Fruit fly (Drosophila melanogaster) whole organism, wandering third instar larva: ENCODE data around the gene Sirt4.

ENCODE experiments used
- Dfd ChIP-seq: fragments of >200 bp; optimal IDR thresholded peaks from 2 replicates; lab custom pipeline; 2017; ENCODE audit warnings: missing biosample characterization, missing genetic modification characterization
- Dif ChIP-seq: fragments of 200-275, 200-300 bp; sonication (Bioruptor generic); optimal IDR thresholded peaks from 2 replicates; lab custom pipeline; 2018; ENCODE audit warnings: missing biosample characterization, missing genetic modification characterization; ENCODE audit not compliant: partially characterized antibody
- HLH106 ChIP-seq: fragments of 200-800 bp; optimal IDR thresholded peaks from 3 replicates; lab custom pipeline; 2019; ENCODE audit warnings: missing biosample characterization, mild to moderate bottlenecking, missing genetic modification characterization, moderate library complexity
- Hr78 ChIP-seq: fragments of >200 bp; optimal IDR thresholded peaks from 2 replicates; lab custom pipeline; 2017; ENCODE audit warnings: missing biosample characterization, missing genetic modification characterization
- Jra ChIP-seq: sonication (Bioruptor generic); optimal IDR thresholded peaks from 2 replicates; lab custom pipeline; 2016; ENCODE audit warnings: missing biosample characterization, missing genetic modification characterization
- Mio ChIP-seq: sonication (Bioruptor generic); optimal IDR thresholded peaks from 2 replicates; lab custom pipeline; 2016; ENCODE audit warnings: missing biosample characterization, missing genetic modification characterization
- Myc ChIP-seq: fragments of >200 bp; optimal IDR thresholded peaks from 2 replicates; lab custom pipeline; 2017
- N ChIP-seq: fragments of >200 bp; optimal IDR thresholded peaks from 2 replicates; lab custom pipeline; 2018; ENCODE audit warnings: missing biosample characterization, missing external identifiers, missing genetic modification characterization
- OdsH ChIP-seq: fragments of 200-800 bp; sonication (Bioruptor generic); optimal IDR thresholded peaks from 2 replicates; lab custom pipeline; 2016; ENCODE audit warnings: missing biosample characterization, mild to moderate bottlenecking, missing genetic modification characterization
- Rel ChIP-seq, 2 experiments: fragments of 200-800 bp; sonication (Bioruptor generic) in 1 of 2; optimal IDR thresholded peaks; 2 replicates in 1 of 2; 3 replicates in 1 of 2; lab custom pipeline; 2016 to 2019; ENCODE audit warnings: mild to moderate bottlenecking in 2 of 2, missing biosample characterization in 2 of 2, missing genetic modification characterization in 2 of 2, moderate library complexity in 1 of 2
- Sp1 ChIP-seq: fragments of 200-800 bp; sonication (Bioruptor generic); optimal IDR thresholded peaks from 3 replicates; lab custom pipeline; 2019; ENCODE audit warnings: missing biosample characterization, mild to moderate bottlenecking, missing genetic modification characterization, moderate library complexity
- Vsx2 ChIP-seq: fragments of 200-300, 225-300 bp; sonication (Bioruptor generic); optimal IDR thresholded peaks from 2 replicates; lab custom pipeline; 2018; ENCODE audit warnings: missing biosample characterization, missing genetic modification characterization; ENCODE audit not compliant: partially characterized antibody
- br ChIP-seq: fragments of 200-800 bp; sonication (Bioruptor generic); optimal IDR thresholded peaks from 2 replicates; lab custom pipeline; 2016; ENCODE audit warnings: missing biosample characterization, missing genetic modification characterization
- brk ChIP-seq: fragments of 200-800 bp; sonication (Bioruptor generic); optimal IDR thresholded peaks from 2 replicates; lab custom pipeline; 2016; ENCODE audit warnings: missing biosample characterization, mild to moderate bottlenecking, missing genetic modification characterization
- dl ChIP-seq, 2 experiments: fragments of 175-275, 200-275 bp in 1 of 2; fragments of 200-275 bp in 1 of 2; sonication (Bioruptor generic); optimal IDR thresholded peaks; lab custom pipeline; 2018; ENCODE audit warnings: mild to moderate bottlenecking in 2 of 2, missing biosample characterization in 2 of 2, missing genetic modification characterization in 2 of 2, moderate library complexity in 2 of 2; ENCODE audit not compliant: partially characterized antibody in 2 of 2, insufficient read depth in 1 of 2
- dsf ChIP-seq: sonication (Bioruptor generic); optimal IDR thresholded peaks from 2 replicates; lab custom pipeline; 2016; ENCODE audit warnings: missing biosample characterization, missing genetic modification characterization, borderline replicate concordance
- ey ChIP-seq: fragments of 200-800 bp; sonication (Bioruptor generic); optimal IDR thresholded peaks from 2 replicates; lab custom pipeline; 2016; ENCODE audit warnings: missing biosample characterization, missing genetic modification characterization
- foxo ChIP-seq, 2 experiments: fragments of 200-800 bp; sonication (Bioruptor generic); optimal IDR thresholded peaks; 2 replicates in 1 of 2; 3 replicates in 1 of 2; lab custom pipeline; 2016 to 2017; ENCODE audit warnings: missing biosample characterization in 2 of 2, missing genetic modification characterization in 2 of 2
- fru ChIP-seq: fragments of 200-800 bp; sonication (Bioruptor generic); optimal IDR thresholded peaks from 3 replicates; lab custom pipeline; 2016; ENCODE audit warnings: missing biosample characterization, mild to moderate bottlenecking, missing genetic modification characterization
- h ChIP-seq: fragments of 200-800 bp; sonication (Bioruptor generic); optimal IDR thresholded peaks from 3 replicates; lab custom pipeline; 2016; ENCODE audit warnings: missing biosample characterization, mild to moderate bottlenecking, missing genetic modification characterization
- lola ChIP-seq: fragments of >200 bp; optimal IDR thresholded peaks from 2 replicates; lab custom pipeline; 2017; ENCODE audit warnings: missing biosample characterization, missing genetic modification characterization
- pan ChIP-seq: fragments of >200 bp; optimal IDR thresholded peaks from 2 replicates; lab custom pipeline; 2017
- psq ChIP-seq: fragments of 200-800 bp; sonication (Bioruptor generic); optimal IDR thresholded peaks from 3 replicates; lab custom pipeline; 2017; ENCODE audit warnings: missing biosample characterization, mild to moderate bottlenecking, missing genetic modification characterization, moderate library complexity
- rgr ChIP-seq: fragments of 200-800 bp; sonication (Bioruptor generic); optimal IDR thresholded peaks from 3 replicates; lab custom pipeline; 2016; ENCODE audit warnings: missing biosample characterization, mild to moderate bottlenecking, missing genetic modification characterization
- sage ChIP-seq: fragments of 200-800 bp; sonication (Bioruptor generic); optimal IDR thresholded peaks from 2 replicates; lab custom pipeline; 2016; ENCODE audit warnings: missing biosample characterization, mild to moderate bottlenecking, missing genetic modification characterization
- sv ChIP-seq: fragments of 200-800 bp; sonication (Bioruptor generic); optimal IDR thresholded peaks from 3 replicates; lab custom pipeline; 2016; ENCODE audit warnings: missing biosample characterization, missing genetic modification characterization
- tai ChIP-seq: sonication (Bioruptor generic); optimal IDR thresholded peaks from 2 replicates; lab custom pipeline; 2016; ENCODE audit warnings: missing biosample characterization, missing genetic modification characterization
- usp ChIP-seq: fragments of >200 bp; optimal IDR thresholded peaks from 2 replicates; lab custom pipeline; 2017; ENCODE audit warnings: missing biosample characterization, missing genetic modification characterization
- woc ChIP-seq: sonication (Bioruptor generic); optimal IDR thresholded peaks from 2 replicates; lab custom pipeline; 2016; ENCODE audit warnings: missing biosample characterization, mild to moderate bottlenecking, missing genetic modification characterization

Gene Sirt4

dm6 chrX:5712966-5713365 lies 47.2 kb upstream of the Sirt4 start:
- TF ChIP-seq Myc (lab: Kevin White, UChicago) (no peak), foxo (GFP tag; optimal IDR thresholded peaks at IDR 0.05; lab: Kevin White, UChicago) (no peak), sage (no peak), OdsH (GFP tag; lab: Kevin White, UChicago) (no peak)

DNA sequence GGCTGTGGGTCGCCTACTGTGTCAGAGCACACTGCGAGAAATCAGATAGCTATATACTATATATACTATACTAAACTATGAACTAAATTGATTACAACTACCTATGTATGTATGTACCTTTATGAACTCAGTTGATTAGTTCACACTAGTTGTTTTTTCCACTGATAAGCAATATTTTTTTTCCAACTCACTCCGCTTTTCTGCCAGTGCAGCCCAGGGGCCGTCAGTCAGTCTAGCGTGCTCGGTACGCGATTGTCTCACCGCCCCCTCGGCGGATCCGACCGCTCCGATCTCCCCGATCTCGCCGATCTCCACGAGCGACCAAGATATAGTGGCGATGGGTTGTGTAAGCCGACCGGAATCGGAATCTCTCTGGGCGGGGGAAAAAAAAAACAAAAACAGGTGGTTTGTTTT lies 40.2 kb upstream of the Sirt4 start:
- peak; percentile 8 for TF ChIP-seq ey (GFP tag; lab: Kevin White, UChicago)
- TF ChIP-seq usp: no peak
- no peak for TF ChIP-seq Vsx2 (GFP tag; lab: Kevin White, UChicago)
- no peak for TF ChIP-seq tai
- TF ChIP-seq br (GFP tag; lab: Kevin White, UChicago): no peak
- TF ChIP-seq Mio (GFP tag; lab: Kevin White, UChicago): no peak
- TF ChIP-seq sv (GFP tag; lab: Kevin White, UChicago): peak; percentile 67
- no peak for TF ChIP-seq psq (GFP tag; lab: Kevin White, UChicago)
- TF ChIP-seq h (GFP tag; lab: Kevin White, UChicago): peak; percentile 53
- TF ChIP-seq pan: no peak
- no peak for TF ChIP-seq Jra (GFP tag; lab: Kevin White, UChicago)
- TF ChIP-seq fru: no peak
- peak in 1 of 2 experiments; percentile 40 for TF ChIP-seq foxo (GFP tag; optimal IDR thresholded peaks at IDR 0.05; lab: Kevin White, UChicago)
- TF ChIP-seq rgr (GFP tag; lab: Kevin White, UChicago): no peak
- TF ChIP-seq woc: no peak
- peak; percentile 4 for TF ChIP-seq HLH106 (tag; lab: Kevin White, UChicago)
- TF ChIP-seq Rel (GFP tag; optimal IDR thresholded peaks at IDR 0.05; lab: Kevin White, UChicago): no peak
- no peak for TF ChIP-seq Rel (tag; optimal IDR thresholded peaks at IDR 0.05; lab: Kevin White, UChicago)

DNA sequence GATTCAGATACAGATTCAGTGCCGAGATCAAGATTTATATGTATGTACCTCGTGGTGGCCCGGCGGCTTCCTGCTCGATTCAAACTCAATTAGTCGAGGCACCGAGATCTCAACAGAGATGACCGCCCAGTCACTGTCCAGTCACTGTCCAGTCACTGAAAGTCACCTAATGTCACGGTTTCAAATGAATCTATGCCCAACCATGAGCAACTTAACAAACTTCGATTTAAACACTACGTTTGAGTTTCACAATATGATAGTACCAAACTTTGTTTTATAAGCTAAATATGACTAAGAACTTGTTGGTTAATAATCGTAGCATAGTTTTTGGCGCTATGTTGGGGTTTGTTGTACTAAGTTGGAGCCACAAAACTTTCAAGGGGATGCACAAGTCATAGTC lies 39.4 kb upstream of the Sirt4 start:
- TF ChIP-seq OdsH (GFP tag; lab: Kevin White, UChicago) (no peak), Dfd (GFP tag; lab: Kevin White, UChicago) (no peak), brk (GFP tag; lab: Kevin White, UChicago) (no peak), Dif (GFP tag; lab: Kevin White, UChicago) (no peak), N (GFP tag; lab: Kevin White, UChicago) (no peak), lola (GFP tag; lab: Kevin White, UChicago) (no peak), Hr78 (GFP tag; lab: Kevin White, UChicago) (no peak), Vsx2 (GFP tag; lab: Kevin White, UChicago) (no peak), dsf (GFP tag; lab: Kevin White, UChicago) (no peak), Sp1 (no peak)

DNA sequence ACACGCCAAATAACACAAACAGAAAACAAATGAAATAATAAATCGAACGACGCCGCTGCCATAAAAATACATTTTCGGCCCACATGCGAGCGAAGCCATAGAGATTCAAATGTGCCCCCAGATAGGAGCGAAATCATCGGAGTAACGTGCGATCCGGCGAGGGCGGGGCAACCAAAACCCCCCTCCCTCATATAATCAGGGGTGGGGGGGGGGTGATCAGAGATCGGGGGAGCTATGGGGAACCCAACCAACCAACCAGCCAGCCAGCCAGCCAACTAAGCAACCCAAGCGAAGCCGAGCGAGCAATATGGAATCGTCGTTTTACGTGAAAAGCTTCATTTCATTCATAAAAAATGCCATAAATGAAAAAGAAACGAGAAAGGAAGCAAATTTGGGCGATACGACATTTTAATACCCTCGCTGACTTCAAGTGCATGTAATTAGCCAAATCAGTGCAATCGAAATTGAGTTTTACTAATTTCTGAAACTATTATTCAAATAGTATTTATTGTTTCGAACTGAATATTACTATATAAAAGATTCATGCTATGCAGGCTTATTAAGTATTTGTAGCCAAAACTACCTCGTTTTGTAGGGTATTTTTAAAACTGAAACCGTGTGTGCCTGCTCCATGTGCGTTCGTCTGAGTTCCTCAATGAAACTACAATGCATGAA lies 34.2 kb upstream of the Sirt4 start:
- TF ChIP-seq Sp1 (peak; percentile 17), foxo (GFP tag; optimal IDR thresholded peaks at IDR 0.05; lab: Kevin White, UChicago) (peak in 1 of 2 experiments; percentile 71), sv (GFP tag; lab: Kevin White, UChicago) (peak; percentile 67), dl (GFP tag; optimal IDR thresholded peaks at IDR 0.05; lab: Kevin White, UChicago; ENCODE audit: insufficient read depth in 1 of 2, partially characterized antibody in 2 of 2) (no peak), tai (no peak), lola (GFP tag; lab: Kevin White, UChicago) (no peak), woc (peak; percentile 70), HLH106 (tag; lab: Kevin White, UChicago) (peak; percentile 48), Myc (lab: Kevin White, UChicago) (no peak), ey (GFP tag; lab: Kevin White, UChicago) (peak; percentile 60), h (GFP tag; lab: Kevin White, UChicago) (peak; percentile 72), rgr (GFP tag; lab: Kevin White, UChicago) (peak; percentile 63), OdsH (GFP tag; lab: Kevin White, UChicago) (peak; percentile 48), br (GFP tag; lab: Kevin White, UChicago) (peak; percentile 33), psq (GFP tag; lab: Kevin White, UChicago) (peak; percentile 44), fru (peak; percentile 66), sage (peak; percentile 18)
